Fruit fly (Drosophila melanogaster) S2 (cell line): ENCODE data around the gene CG42495.

ENCODE experiments used
- CG8478 ChIP-seq: fragments of >200 bp; optimal IDR thresholded peaks from 2 replicates; lab custom pipeline; 2018
- CTCF ChIP-seq, 2 experiments: fragments of >200 bp; optimal IDR thresholded peaks; 2 replicates each; lab custom pipeline; 2018

dm6 chr3L:18638043-18638442 lies 29.1 kb upstream of the CG42495 start:
- no peak for TF ChIP-seq CG8478 (lab: Kevin White, UChicago)
- TF ChIP-seq CTCF (optimal IDR thresholded peaks at IDR 0.05; lab: Kevin White, UChicago): no peak
